Fruit fly (Drosophila melanogaster) whole organism, wandering third instar larva: ENCODE data around the gene CG13376.

Source experiments
- Abd-B ChIP-seq: fragments of >200 bp; optimal IDR thresholded peaks from 2 replicates; lab custom pipeline; 2017; ENCODE audit warnings: missing biosample characterization, missing genetic modification characterization
- CG32264 ChIP-seq: fragments of 200-800 bp; sonication (Bioruptor generic); optimal IDR thresholded peaks from 2 replicates; lab custom pipeline; 2016; ENCODE audit warnings: missing biosample characterization, missing genetic modification characterization
- CG9705 ChIP-seq: fragments of 200-800 bp; sonication (Bioruptor generic); optimal IDR thresholded peaks from 2 replicates; lab custom pipeline; 2018; ENCODE audit warnings: missing biosample characterization, mild to moderate bottlenecking, missing genetic modification characterization
- CrebA ChIP-seq: fragments of 200-800 bp; sonication (Bioruptor generic); optimal IDR thresholded peaks from 2 replicates; lab custom pipeline; 2016; ENCODE audit warnings: missing biosample characterization, mild to moderate bottlenecking, missing genetic modification characterization, borderline replicate concordance
- Dfd ChIP-seq: fragments of >200 bp; optimal IDR thresholded peaks from 2 replicates; lab custom pipeline; 2017; ENCODE audit warnings: missing biosample characterization, missing genetic modification characterization
- Dif ChIP-seq: fragments of 200-275, 200-300 bp; sonication (Bioruptor generic); optimal IDR thresholded peaks from 2 replicates; lab custom pipeline; 2018; ENCODE audit warnings: missing biosample characterization, missing genetic modification characterization; ENCODE audit not compliant: partially characterized antibody
- GATAd ChIP-seq: sonication (Bioruptor generic); optimal IDR thresholded peaks from 2 replicates; lab custom pipeline; 2016; ENCODE audit warnings: missing biosample characterization, missing genetic modification characterization
- HLH106 ChIP-seq: fragments of 200-800 bp; optimal IDR thresholded peaks from 3 replicates; lab custom pipeline; 2019; ENCODE audit warnings: missing biosample characterization, mild to moderate bottlenecking, missing genetic modification characterization, moderate library complexity
- Hnf4 ChIP-seq: fragments of 200-800 bp; sonication (Bioruptor generic); optimal IDR thresholded peaks from 2 replicates; lab custom pipeline; 2016; ENCODE audit warnings: missing biosample characterization, mild to moderate bottlenecking, missing genetic modification characterization
- Hr78 ChIP-seq: fragments of >200 bp; optimal IDR thresholded peaks from 2 replicates; lab custom pipeline; 2017; ENCODE audit warnings: missing biosample characterization, missing genetic modification characterization
- Hr83 ChIP-seq: fragments of 200-300 bp; sonication (Bioruptor generic); optimal IDR thresholded peaks from 2 replicates; lab custom pipeline; 2016; ENCODE audit warnings: missing biosample characterization, mild to moderate bottlenecking, missing genetic modification characterization, moderate library complexity; ENCODE audit not compliant: poor library complexity, severe bottlenecking
- Jra ChIP-seq: sonication (Bioruptor generic); optimal IDR thresholded peaks from 2 replicates; lab custom pipeline; 2016; ENCODE audit warnings: missing biosample characterization, missing genetic modification characterization
- Mio ChIP-seq: sonication (Bioruptor generic); optimal IDR thresholded peaks from 2 replicates; lab custom pipeline; 2016; ENCODE audit warnings: missing biosample characterization, missing genetic modification characterization
- Myc ChIP-seq: fragments of >200 bp; optimal IDR thresholded peaks from 2 replicates; lab custom pipeline; 2017
- N ChIP-seq: fragments of >200 bp; optimal IDR thresholded peaks from 2 replicates; lab custom pipeline; 2018; ENCODE audit warnings: missing biosample characterization, missing external identifiers, missing genetic modification characterization
- OdsH ChIP-seq: fragments of 200-800 bp; sonication (Bioruptor generic); optimal IDR thresholded peaks from 2 replicates; lab custom pipeline; 2016; ENCODE audit warnings: missing biosample characterization, mild to moderate bottlenecking, missing genetic modification characterization
- Rel ChIP-seq, 2 experiments: fragments of 200-800 bp; sonication (Bioruptor generic) in 1 of 2; optimal IDR thresholded peaks; 2 replicates in 1 of 2; 3 replicates in 1 of 2; lab custom pipeline; 2016 to 2019; ENCODE audit warnings: mild to moderate bottlenecking in 2 of 2, missing biosample characterization in 2 of 2, missing genetic modification characterization in 2 of 2, moderate library complexity in 1 of 2
- Sp1 ChIP-seq: fragments of 200-800 bp; sonication (Bioruptor generic); optimal IDR thresholded peaks from 3 replicates; lab custom pipeline; 2019; ENCODE audit warnings: missing biosample characterization, mild to moderate bottlenecking, missing genetic modification characterization, moderate library complexity
- Vsx2 ChIP-seq: fragments of 200-300, 225-300 bp; sonication (Bioruptor generic); optimal IDR thresholded peaks from 2 replicates; lab custom pipeline; 2018; ENCODE audit warnings: missing biosample characterization, missing genetic modification characterization; ENCODE audit not compliant: partially characterized antibody
- br ChIP-seq: fragments of 200-800 bp; sonication (Bioruptor generic); optimal IDR thresholded peaks from 2 replicates; lab custom pipeline; 2016; ENCODE audit warnings: missing biosample characterization, missing genetic modification characterization
- brk ChIP-seq: fragments of 200-800 bp; sonication (Bioruptor generic); optimal IDR thresholded peaks from 2 replicates; lab custom pipeline; 2016; ENCODE audit warnings: missing biosample characterization, mild to moderate bottlenecking, missing genetic modification characterization
- dl ChIP-seq, 2 experiments: fragments of 175-275, 200-275 bp in 1 of 2; fragments of 200-275 bp in 1 of 2; sonication (Bioruptor generic); optimal IDR thresholded peaks; lab custom pipeline; 2018; ENCODE audit warnings: mild to moderate bottlenecking in 2 of 2, missing biosample characterization in 2 of 2, missing genetic modification characterization in 2 of 2, moderate library complexity in 2 of 2; ENCODE audit not compliant: partially characterized antibody in 2 of 2, insufficient read depth in 1 of 2
- dmrt93B ChIP-seq: fragments of 200-800 bp; sonication (Bioruptor generic); optimal IDR thresholded peaks from 2 replicates; lab custom pipeline; 2018; ENCODE audit warnings: missing biosample characterization, mild to moderate bottlenecking, missing genetic modification characterization
- dsf ChIP-seq: sonication (Bioruptor generic); optimal IDR thresholded peaks from 2 replicates; lab custom pipeline; 2016; ENCODE audit warnings: missing biosample characterization, missing genetic modification characterization, borderline replicate concordance
- ey ChIP-seq: fragments of 200-800 bp; sonication (Bioruptor generic); optimal IDR thresholded peaks from 2 replicates; lab custom pipeline; 2016; ENCODE audit warnings: missing biosample characterization, missing genetic modification characterization
- foxo ChIP-seq, 2 experiments: fragments of 200-800 bp; sonication (Bioruptor generic); optimal IDR thresholded peaks; 2 replicates in 1 of 2; 3 replicates in 1 of 2; lab custom pipeline; 2016 to 2017; ENCODE audit warnings: missing biosample characterization in 2 of 2, missing genetic modification characterization in 2 of 2
- fru ChIP-seq: fragments of 200-800 bp; sonication (Bioruptor generic); optimal IDR thresholded peaks from 3 replicates; lab custom pipeline; 2016; ENCODE audit warnings: missing biosample characterization, mild to moderate bottlenecking, missing genetic modification characterization
- h ChIP-seq: fragments of 200-800 bp; sonication (Bioruptor generic); optimal IDR thresholded peaks from 3 replicates; lab custom pipeline; 2016; ENCODE audit warnings: missing biosample characterization, mild to moderate bottlenecking, missing genetic modification characterization
- jim ChIP-seq: fragments of 175-275, 200-325 bp; sonication (Bioruptor generic); optimal IDR thresholded peaks from 2 replicates; lab custom pipeline; 2016; ENCODE audit warnings: missing biosample characterization, mild to moderate bottlenecking, missing genetic modification characterization
- lola ChIP-seq: fragments of >200 bp; optimal IDR thresholded peaks from 2 replicates; lab custom pipeline; 2017; ENCODE audit warnings: missing biosample characterization, missing genetic modification characterization
- pan ChIP-seq: fragments of >200 bp; optimal IDR thresholded peaks from 2 replicates; lab custom pipeline; 2017
- psq ChIP-seq: fragments of 200-800 bp; sonication (Bioruptor generic); optimal IDR thresholded peaks from 3 replicates; lab custom pipeline; 2017; ENCODE audit warnings: missing biosample characterization, mild to moderate bottlenecking, missing genetic modification characterization, moderate library complexity
- rgr ChIP-seq: fragments of 200-800 bp; sonication (Bioruptor generic); optimal IDR thresholded peaks from 3 replicates; lab custom pipeline; 2016; ENCODE audit warnings: missing biosample characterization, mild to moderate bottlenecking, missing genetic modification characterization
- sage ChIP-seq: fragments of 200-800 bp; sonication (Bioruptor generic); optimal IDR thresholded peaks from 2 replicates; lab custom pipeline; 2016; ENCODE audit warnings: missing biosample characterization, mild to moderate bottlenecking, missing genetic modification characterization
- sv ChIP-seq: fragments of 200-800 bp; sonication (Bioruptor generic); optimal IDR thresholded peaks from 3 replicates; lab custom pipeline; 2016; ENCODE audit warnings: missing biosample characterization, missing genetic modification characterization
- tai ChIP-seq: sonication (Bioruptor generic); optimal IDR thresholded peaks from 2 replicates; lab custom pipeline; 2016; ENCODE audit warnings: missing biosample characterization, missing genetic modification characterization
- usp ChIP-seq: fragments of >200 bp; optimal IDR thresholded peaks from 2 replicates; lab custom pipeline; 2017; ENCODE audit warnings: missing biosample characterization, missing genetic modification characterization
- woc ChIP-seq: sonication (Bioruptor generic); optimal IDR thresholded peaks from 2 replicates; lab custom pipeline; 2016; ENCODE audit warnings: missing biosample characterization, mild to moderate bottlenecking, missing genetic modification characterization

Gene CG13376

dm6 chrX:254690-255089, 12.1 kb downstream of the CG13376 start, which contains the start of gene CG42376:
CG42376 (plus strand) TSS chrX:254876.
- TF ChIP-seq Hr83: no peak
- no peak for TF ChIP-seq ey (GFP tag; lab: Kevin White, UChicago)

dm6 chrX:247329-247728, 19.5 kb downstream of the CG13376 start:
- no peak for TF ChIP-seq dl (GFP tag; optimal IDR thresholded peaks at IDR 0.05; lab: Kevin White, UChicago; ENCODE audit: insufficient read depth in 1 of 2, partially characterized antibody in 2 of 2)
- TF ChIP-seq Hnf4 (GFP tag; lab: Kevin White, UChicago): no peak
- TF ChIP-seq CG9705 (GFP tag; lab: Kevin White, UChicago): no peak
- TF ChIP-seq Mio (GFP tag; lab: Kevin White, UChicago): no peak
- no peak for TF ChIP-seq pan
- no peak for TF ChIP-seq Sp1
- no peak for TF ChIP-seq Hr83

- no peak for TF ChIP-seq N (GFP tag; lab: Kevin White, UChicago)
- TF ChIP-seq usp (GFP tag; lab: Kevin White, UChicago): no peak
- TF ChIP-seq foxo (GFP tag; optimal IDR thresholded peaks at IDR 0.05; lab: Kevin White, UChicago): peak in 1 of 2 experiments; percentile 32
- no peak for TF ChIP-seq CG32264 (GFP tag; lab: Kevin White, UChicago)
- TF ChIP-seq Hnf4 (GFP tag; lab: Kevin White, UChicago): no peak
- TF ChIP-seq sv (GFP tag; lab: Kevin White, UChicago): peak; percentile 10
- TF ChIP-seq GATAd: no peak
- TF ChIP-seq Jra (GFP tag; lab: Kevin White, UChicago): no peak
- peak; percentile 47 for TF ChIP-seq rgr (GFP tag; lab: Kevin White, UChicago)
- peak; percentile 26 for TF ChIP-seq br (GFP tag; lab: Kevin White, UChicago)
- TF ChIP-seq pan: no peak
- no peak for TF ChIP-seq sage (GFP tag; lab: Kevin White, UChicago)
- TF ChIP-seq dl (GFP tag; optimal IDR thresholded peaks at IDR 0.05; lab: Kevin White, UChicago; ENCODE audit: insufficient read depth in 1 of 2, partially characterized antibody in 2 of 2): no peak
- no peak for TF ChIP-seq CrebA (GFP tag; lab: Kevin White, UChicago)
- TF ChIP-seq Sp1: peak; percentile 20
- no peak for TF ChIP-seq jim
- TF ChIP-seq lola (GFP tag; lab: Kevin White, UChicago): no peak
- TF ChIP-seq Rel (GFP tag; optimal IDR thresholded peaks at IDR 0.05; lab: Kevin White, UChicago): no peak
- TF ChIP-seq Rel (tag; optimal IDR thresholded peaks at IDR 0.05; lab: Kevin White, UChicago): peak; percentile 91
- peak; percentile 24 for TF ChIP-seq tai (GFP tag; lab: Kevin White, UChicago)
- no peak for TF ChIP-seq Dif (GFP tag; lab: Kevin White, UChicago)
- no peak for TF ChIP-seq dsf
- TF ChIP-seq HLH106 (tag; lab: Kevin White, UChicago): peak; percentile 34
- no peak for TF ChIP-seq Dfd (GFP tag; lab: Kevin White, UChicago)
- peak; percentile 39 for TF ChIP-seq brk (GFP tag; lab: Kevin White, UChicago)
- TF ChIP-seq psq (GFP tag; lab: Kevin White, UChicago): peak; percentile 20
- TF ChIP-seq woc (GFP tag; lab: Kevin White, UChicago): no peak
- TF ChIP-seq Hr78 (GFP tag; lab: Kevin White, UChicago): no peak
- TF ChIP-seq Hr83: peak; percentile 39
- peak; percentile 44 for TF ChIP-seq h (GFP tag; lab: Kevin White, UChicago)
- peak; percentile 20 for TF ChIP-seq Myc (lab: Kevin White, UChicago)
- no peak for TF ChIP-seq Abd-B (GFP tag; lab: Kevin White, UChicago)
- peak; percentile 14 for TF ChIP-seq CG9705 (GFP tag; lab: Kevin White, UChicago)
- TF ChIP-seq Vsx2 (GFP tag; lab: Kevin White, UChicago): no peak
- TF ChIP-seq fru (GFP tag; lab: Kevin White, UChicago): peak; percentile 29
- TF ChIP-seq ey (GFP tag; lab: Kevin White, UChicago): no peak
- no peak for TF ChIP-seq dmrt93B
- TF ChIP-seq OdsH: peak; percentile 13
- TF ChIP-seq Mio (GFP tag; lab: Kevin White, UChicago): no peak
These were observed 21.0 kb downstream of the CG13376 start, which contains the start of the genes CG3038 and G9a for dm6 chrX:245802-246201. CG3038 (minus strand) TSS chrX:245856. G9a (plus strand) TSS chrX:245978.
